Worm (Caenorhabditis elegans) whole organism, L1 larva: ENCODE data around the gene C15H11.11.
A peak's percentile ranks its signal among the peaks of the same experiment; 100 is the strongest.

Source experiments
- C04F5.9 ChIP-seq: sonication (generic microtip); optimal IDR thresholded peaks from 2 replicates; lab custom pipeline; 2016; ENCODE audit warnings: missing genetic modification characterization, missing compliant biosample characterization
- C16A3.4 ChIP-seq: fragments of 150-350 bp; optimal IDR thresholded peaks from 2 replicates; lab custom pipeline; 2014; ENCODE audit warnings: missing biosample characterization, missing genetic modification characterization
- C34B4.2 ChIP-seq: sonication (generic microtip); optimal IDR thresholded peaks from 2 replicates; lab custom pipeline; 2017; ENCODE audit warnings: mild to moderate bottlenecking, missing genetic modification characterization, missing compliant biosample characterization
- F16B12.6 ChIP-seq: fragments of 150-350 bp; optimal IDR thresholded peaks from 2 replicates; lab custom pipeline; 2014; ENCODE audit warnings: missing biosample characterization, missing genetic modification characterization
- Y116A8C.19 ChIP-seq: sonication (generic microtip); optimal IDR thresholded peaks from 2 replicates; lab custom pipeline; 2016; ENCODE audit warnings: missing compliant biosample characterization, missing genetic modification characterization, borderline replicate concordance
- aha-1 ChIP-seq: fragments of 150-350 bp; optimal IDR thresholded peaks from 2 replicates; lab custom pipeline; 2014; ENCODE audit warnings: missing biosample characterization, missing genetic modification characterization
- alr-1 ChIP-seq: fragments of 200-800 bp; sonication (Bioruptor generic); optimal IDR thresholded peaks from 2 replicates; lab custom pipeline; 2018; ENCODE audit warnings: borderline replicate concordance, mild to moderate bottlenecking, missing genetic modification characterization, missing compliant biosample characterization
- aly-2 ChIP-seq: fragments of 150-350 bp; optimal IDR thresholded peaks from 2 replicates; lab custom pipeline; 2014; ENCODE audit warnings: missing biosample characterization, missing genetic modification characterization
- ceh-82 ChIP-seq, 3 experiments: fragments of 150-350 bp in 1 of 3; sonication (generic microtip) in 2 of 3; optimal IDR thresholded peaks; 2 replicates each; lab custom pipeline; 2014 to 2017; ENCODE audit warnings: missing biosample characterization in 3 of 3, missing genetic modification characterization in 3 of 3
- ceh-88 ChIP-seq: fragments of 200-800 bp; sonication (Bioruptor generic); IDR thresholded peaks from 2 replicates; pipeline ENCODE4 v1.3.6; 2022; ENCODE audit warnings: missing genetic modification characterization, missing compliant biosample characterization
- ceh-90 ChIP-seq: sonication (generic microtip); optimal IDR thresholded peaks from 2 replicates; lab custom pipeline; 2016; ENCODE audit warnings: missing genetic modification characterization, missing compliant biosample characterization
- dsc-1 ChIP-seq: sonication (generic microtip); optimal IDR thresholded peaks from 2 replicates; lab custom pipeline; 2016; ENCODE audit warnings: mild to moderate bottlenecking, missing genetic modification characterization, missing compliant biosample characterization
- efl-1 ChIP-seq, 4 experiments: fragments of 150-350 bp; optimal IDR thresholded peaks in 3 of 4; peaks in 1 of 4; 1 replicate in 1 of 4; 2 replicates in 3 of 4; lab custom pipeline; 2014; ENCODE audit warnings: missing biosample characterization in 2 of 4, missing genetic modification characterization in 2 of 4, missing genetic modification reagents in 2 of 4
- elt-2 ChIP-seq: sonication (generic microtip); optimal IDR thresholded peaks from 2 replicates; lab custom pipeline; 2016; ENCODE audit warnings: missing genetic modification characterization, mild to moderate bottlenecking, inconsistent platforms, missing compliant biosample characterization, missing genetic modification reagents
- ets-5 ChIP-seq: fragments of 200-800 bp; sonication (Bioruptor generic); IDR thresholded peaks from 2 replicates; pipeline ENCODE4 v1.3.6; 2022; ENCODE audit warnings: missing genetic modification characterization, missing compliant biosample characterization
- fkh-4 ChIP-seq: sonication (generic microtip); optimal IDR thresholded peaks from 2 replicates; lab custom pipeline; 2016; ENCODE audit warnings: missing compliant biosample characterization, missing genetic modification characterization, borderline replicate concordance
- fkh-8 ChIP-seq: sonication (generic microtip); optimal IDR thresholded peaks from 2 replicates; lab custom pipeline; 2016; ENCODE audit warnings: mild to moderate bottlenecking, missing genetic modification characterization, missing compliant biosample characterization
- fos-1 ChIP-seq: fragments of 150-350 bp; optimal IDR thresholded peaks from 2 replicates; lab custom pipeline; 2014; ENCODE audit warnings: missing biosample characterization, missing genetic modification characterization
- grh-1 ChIP-seq: fragments of 200-800 bp; sonication (Bioruptor generic); IDR thresholded peaks from 2 replicates; pipeline ENCODE4 v1.3.6; 2022; ENCODE audit warnings: missing genetic modification reagents, missing genetic modification characterization, missing compliant biosample characterization
- hpl-2 ChIP-seq: fragments of 150-350 bp; optimal IDR thresholded peaks from 2 replicates; lab custom pipeline; 2014; ENCODE audit warnings: missing biosample characterization, missing genetic modification reagents, missing genetic modification characterization
- irx-1 ChIP-seq: sonication (generic microtip); optimal IDR thresholded peaks from 2 replicates; lab custom pipeline; 2016; ENCODE audit warnings: missing genetic modification characterization, missing compliant biosample characterization
- isw-1 ChIP-seq: fragments of 200-800 bp; sonication (Bioruptor generic); IDR thresholded peaks from 2 replicates; pipeline ENCODE4 v1.3.6; 2022; ENCODE audit warnings: missing genetic modification characterization, missing compliant biosample characterization
- jun-1 ChIP-seq: fragments of 150-350 bp; optimal IDR thresholded peaks from 2 replicates; lab custom pipeline; 2014; ENCODE audit warnings: missing biosample characterization, missing genetic modification reagents, missing genetic modification characterization
- lin-13 ChIP-seq: fragments of 150-350 bp; optimal IDR thresholded peaks from 2 replicates; lab custom pipeline; 2014; ENCODE audit warnings: missing biosample characterization, missing genetic modification reagents, missing genetic modification characterization
- lin-15B ChIP-seq: fragments of 150-350 bp; sonication (generic microtip); optimal IDR thresholded peaks from 3 replicates; lab custom pipeline; 2014; ENCODE audit warnings: missing biosample characterization, missing genetic modification characterization
- lin-35 ChIP-seq, 2 experiments: fragments of 150-350 bp; optimal IDR thresholded peaks; 2 replicates each; lab custom pipeline; 2014; ENCODE audit warnings: missing biosample characterization in 2 of 2, missing genetic modification characterization in 2 of 2, missing genetic modification reagents in 2 of 2
- lir-3 ChIP-seq: sonication (generic microtip); optimal IDR thresholded peaks from 2 replicates; lab custom pipeline; 2016; ENCODE audit warnings: mild to moderate bottlenecking, missing genetic modification characterization, moderate library complexity, missing compliant biosample characterization; ENCODE audit not compliant: poor library complexity
- lsy-2 ChIP-seq, 2 experiments: fragments of 150-350 bp; optimal IDR thresholded peaks; 2 replicates each; lab custom pipeline; 2014; ENCODE audit warnings: missing biosample characterization in 2 of 2, missing genetic modification characterization in 2 of 2
- mdl-1 ChIP-seq, 2 experiments: fragments of 150-350 bp; optimal IDR thresholded peaks; 2 replicates each; lab custom pipeline; 2014 to 2017; ENCODE audit warnings: missing biosample characterization in 2 of 2, missing genetic modification characterization in 2 of 2, inconsistent platforms in 1 of 2
- mef-2 ChIP-seq: fragments of 150-350 bp; optimal IDR thresholded peaks from 2 replicates; lab custom pipeline; 2014; ENCODE audit warnings: missing biosample characterization, missing genetic modification characterization
- nhr-11 ChIP-seq: fragments of 150-350 bp; optimal IDR thresholded peaks from 2 replicates; lab custom pipeline; 2014; ENCODE audit warnings: missing biosample characterization, missing genetic modification characterization
- nhr-12 ChIP-seq: sonication (generic microtip); optimal IDR thresholded peaks from 2 replicates; lab custom pipeline; 2017; ENCODE audit warnings: missing biosample characterization, missing genetic modification characterization
- nhr-19 ChIP-seq: fragments of 200-800 bp; sonication (Bioruptor generic); conservative IDR thresholded peaks from 2 replicates; pipeline ENCODE4 v1.3.6; 2022; ENCODE audit warnings: missing genetic modification characterization, missing compliant biosample characterization
- nhr-28 ChIP-seq: fragments of 150-350 bp; optimal IDR thresholded peaks from 2 replicates; lab custom pipeline; 2014; ENCODE audit warnings: missing biosample characterization, missing genetic modification characterization
- nhr-71 ChIP-seq: sonication (generic microtip); optimal IDR thresholded peaks from 2 replicates; lab custom pipeline; 2016; ENCODE audit warnings: mild to moderate bottlenecking, missing genetic modification characterization, moderate library complexity, missing compliant biosample characterization
- nhr-85 ChIP-seq: sonication (generic microtip); peaks from one replicate; lab custom pipeline; 2016; ENCODE audit warnings: missing genetic modification characterization, inconsistent platforms, missing compliant biosample characterization
- nhr-90 ChIP-seq: sonication (generic microtip); optimal IDR thresholded peaks from 2 replicates; lab custom pipeline; 2016; ENCODE audit warnings: mild to moderate bottlenecking, missing genetic modification characterization, missing compliant biosample characterization; ENCODE audit not compliant: poor library complexity
- pag-3 ChIP-seq: sonication (generic microtip); optimal IDR thresholded peaks from 2 replicates; lab custom pipeline; 2017; ENCODE audit warnings: missing genetic modification characterization, mild to moderate bottlenecking, missing compliant biosample characterization, antibody characterized with exemption, borderline replicate concordance; ENCODE audit not compliant: insufficient read depth
- pqm-1 ChIP-seq: sonication (generic microtip); optimal IDR thresholded peaks from 3 replicates; lab custom pipeline; 2017; ENCODE audit warnings: missing biosample characterization, missing genetic modification characterization
- snpc-4 ChIP-seq: fragments of 150-350 bp; optimal IDR thresholded peaks from 2 replicates; lab custom pipeline; 2014; ENCODE audit warnings: missing biosample characterization, missing genetic modification characterization
- sox-4 ChIP-seq: sonication (generic microtip); optimal IDR thresholded peaks from 2 replicates; lab custom pipeline; 2016; ENCODE audit warnings: missing genetic modification characterization, missing compliant biosample characterization
- sptf-1 ChIP-seq: fragments of 150-350 bp; optimal IDR thresholded peaks from 2 replicates; lab custom pipeline; 2014; ENCODE audit warnings: missing biosample characterization, missing genetic modification characterization
- tbx-2 ChIP-seq: sonication (generic microtip); optimal IDR thresholded peaks from 2 replicates; lab custom pipeline; 2016; ENCODE audit warnings: missing genetic modification characterization, missing compliant biosample characterization
- tlp-1 ChIP-seq: fragments of 150-350 bp; optimal IDR thresholded peaks from 2 replicates; lab custom pipeline; 2014; ENCODE audit warnings: missing biosample characterization, missing genetic modification characterization
- unc-130 ChIP-seq: fragments of 150-350 bp; optimal IDR thresholded peaks from 2 replicates; lab custom pipeline; 2017; ENCODE audit warnings: missing biosample characterization, missing genetic modification characterization, inconsistent platforms
- unc-86 ChIP-seq: sonication (generic microtip); optimal IDR thresholded peaks from 2 replicates; lab custom pipeline; 2016; ENCODE audit warnings: missing genetic modification characterization, missing compliant biosample characterization
- unc-98 ChIP-seq: fragments of 200-800 bp; sonication (Bioruptor generic); IDR thresholded peaks from 2 replicates; pipeline ENCODE4 v1.3.6; 2022; ENCODE audit warnings: missing genetic modification characterization, missing compliant biosample characterization
- vab-15 ChIP-seq: sonication (generic microtip); optimal IDR thresholded peaks from 2 replicates; lab custom pipeline; 2017; ENCODE audit warnings: missing genotype, mild to moderate bottlenecking, missing genetic modification characterization, missing compliant biosample characterization
- xbp-1 ChIP-seq: sonication (generic microtip); optimal IDR thresholded peaks from 2 replicates; lab custom pipeline; 2016; ENCODE audit warnings: missing genetic modification characterization, missing compliant biosample characterization
- zag-1 ChIP-seq: fragments of 150-350 bp; optimal IDR thresholded peaks from 2 replicates; lab custom pipeline; 2014; ENCODE audit warnings: missing biosample characterization, missing genetic modification characterization
- ztf-11 ChIP-seq, 2 experiments: sonication (generic microtip); optimal IDR thresholded peaks; 2 replicates each; lab custom pipeline; 2016 to 2017; ENCODE audit warnings: missing genetic modification characterization in 2 of 2, missing biosample characterization in 1 of 2, missing compliant biosample characterization in 1 of 2
- ztf-4 ChIP-seq: fragments of 150-350 bp; optimal IDR thresholded peaks from 2 replicates; lab custom pipeline; 2014; ENCODE audit warnings: missing biosample characterization, missing genetic modification characterization

Gene C15H11.11

ce11 chrV:14414964-14415564 is at the start of gene C15H11.11, which contains the start of gene nxf-1:
C15H11.11 (plus strand) TSS chrV:14415499.
nxf-1 (minus strand) TSS chrV:14415014.
- peak; percentile 74 for TF ChIP-seq tbx-2 (tag; lab: Kevin White, UChicago)
- peak; percentile 62 for TF ChIP-seq C16A3.4 (tag; lab: Kevin White, UChicago)
- TF ChIP-seq nhr-12 (tag; lab: Kevin White, UChicago), result no peak
- TF ChIP-seq tlp-1 (tag; lab: Kevin White, UChicago), result no peak
- peak; percentile 76 for TF ChIP-seq xbp-1 (tag; lab: Kevin White, UChicago)
- peak; percentile 49 for TF ChIP-seq irx-1
- peak; percentile 87 for TF ChIP-seq elt-2 (tag; lab: Kevin White, UChicago)
- TF ChIP-seq hpl-2 (GFP tag; lab: Kevin White, UChicago), result no peak
- peak; percentile 22 for TF ChIP-seq nhr-11 (tag; lab: Kevin White, UChicago)
- no peak for TF ChIP-seq nhr-28 (tag; lab: Kevin White, UChicago)
- peak; percentile 37; the same call in 1 of the 2 replicates for TF ChIP-seq isw-1 (GFP tag; lab: Robert Waterston, UW)
- TF ChIP-seq lin-13 (GFP tag; lab: Kevin White, UChicago), result peak; percentile 64
- peak; percentile 63 to 79 for TF ChIP-seq lin-35 (GFP tag; optimal IDR thresholded peaks at IDR 0.05; lab: Kevin White, UChicago)
- no peak for TF ChIP-seq sptf-1
- TF ChIP-seq ets-5 (GFP tag; lab: Robert Waterston, UW), result no peak
- no peak for TF ChIP-seq mef-2 (tag; lab: Kevin White, UChicago)
- TF ChIP-seq aha-1 (tag; lab: Kevin White, UChicago), result no peak
- no peak for TF ChIP-seq ceh-88 (GFP tag; lab: Robert Waterston, UW)
- no peak for TF ChIP-seq C34B4.2 (tag; lab: Kevin White, UChicago)
- TF ChIP-seq snpc-4, result peak; percentile 62
- peak; percentile 96 for TF ChIP-seq F16B12.6 (tag; lab: Kevin White, UChicago)
- peak; percentile 79 for TF ChIP-seq nhr-90 (tag; lab: Kevin White, UChicago)
- TF ChIP-seq unc-86 (tag; lab: Kevin White, UChicago), result peak; percentile 72
- peak; percentile 78 to 79 for TF ChIP-seq lsy-2 (tag; optimal IDR thresholded peaks at IDR 0.05; lab: Kevin White, UChicago)
- TF ChIP-seq C04F5.9 (tag; lab: Kevin White, UChicago), result no peak
- TF ChIP-seq grh-1, result no peak
- TF ChIP-seq aly-2 (tag; lab: Kevin White, UChicago), result no peak
- TF ChIP-seq pag-3 (tag; lab: Kevin White, UChicago), result no peak
- peak; percentile 88 for TF ChIP-seq nhr-71 (tag; lab: Kevin White, UChicago)
- TF ChIP-seq fkh-4 (tag; lab: Kevin White, UChicago), result no peak
- peak; percentile 68 for TF ChIP-seq dsc-1 (tag; lab: Kevin White, UChicago)
- TF ChIP-seq unc-130 (tag; lab: Kevin White, UChicago), result peak; percentile 65
- TF ChIP-seq nhr-19 (GFP tag; lab: Robert Waterston, UW), result peak; percentile 75
- TF ChIP-seq ztf-4 (tag; lab: Kevin White, UChicago), result no peak
- TF ChIP-seq vab-15 (tag; lab: Kevin White, UChicago), result no peak
- TF ChIP-seq ceh-90, result no peak
- no peak for TF ChIP-seq ztf-11 (tag; optimal IDR thresholded peaks at IDR 0.05; lab: Kevin White, UChicago)
- TF ChIP-seq sox-4 (tag; lab: Kevin White, UChicago), result peak; percentile 1
- no peak for TF ChIP-seq pqm-1 (tag; lab: Kevin White, UChicago)
- peak; percentile 79 for TF ChIP-seq nhr-85 (tag; lab: Kevin White, UChicago)
- no peak for TF ChIP-seq Y116A8C.19 (tag; lab: Kevin White, UChicago)
- TF ChIP-seq unc-98, result 0 out of 2 replicates have a peak, but pooled peaks have one; percentile 9
- peak; percentile 69 to 77 for TF ChIP-seq efl-1 (optimal IDR thresholded peaks at IDR 0.05; lab: Kevin White, UChicago)
- peak; percentile 75 to 97 for TF ChIP-seq efl-1 (GFP tag; optimal IDR thresholded peaks at IDR 0.05 in 1 of 2; lab: Kevin White, UChicago)
- peak; percentile 24 for TF ChIP-seq fkh-8 (tag; lab: Kevin White, UChicago)
- peak in 1 of 2 experiments; percentile 74 for TF ChIP-seq mdl-1 (tag; optimal IDR thresholded peaks at IDR 0.05; lab: Kevin White, UChicago)
- TF ChIP-seq alr-1, result no peak
- TF ChIP-seq fos-1 (tag; lab: Kevin White, UChicago), result peak; percentile 11
- TF ChIP-seq zag-1 (tag; lab: Kevin White, UChicago), result no peak
- peak; percentile 14 for TF ChIP-seq lir-3 (tag; lab: Kevin White, UChicago)
- peak; percentile 50 for TF ChIP-seq jun-1 (tag; lab: Kevin White, UChicago)
- peak; percentile 50 to 64 (median 51) for TF ChIP-seq ceh-82 (tag; optimal IDR thresholded peaks at IDR 0.05; lab: Kevin White, UChicago)
- TF ChIP-seq lin-15B (tag; lab: Kevin White, UChicago), result peak; percentile 21
